Fruit fly (Drosophila melanogaster): ENCODE results near the gene Dnz1.

Dnz1 gene

DNA sequence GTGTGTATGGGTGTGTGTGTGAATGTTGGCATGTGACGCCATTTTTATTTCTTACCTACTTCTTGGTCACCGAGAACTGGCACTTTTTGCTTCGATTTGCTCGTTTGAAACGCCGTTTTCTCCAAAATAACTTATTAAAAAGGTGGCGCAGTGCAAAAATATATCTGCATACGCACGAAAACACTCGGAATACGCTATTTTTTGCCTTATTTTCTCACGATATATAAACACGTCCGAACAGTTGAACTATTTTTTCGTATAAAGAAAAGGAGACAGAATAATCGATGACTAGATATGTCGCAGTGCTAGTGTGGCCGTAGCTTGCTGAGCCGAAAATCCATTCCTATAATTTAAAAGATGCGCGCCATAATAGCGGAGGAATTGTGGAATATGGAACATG is 14.1 kb downstream of the Dnz1 start, which contains the start of gene CG6700:
CG6700 (minus strand) TSS at position 272 of the 400 bp plus-strand sequence.
- no peak for TF ChIP-seq psq (optimal IDR thresholded peaks at IDR 0.05)
- TF ChIP-seq Sin3A (optimal IDR thresholded peaks at IDR 0.05) = no peak
- TF ChIP-seq h (optimal IDR thresholded peaks at IDR 0.05) = no peak
- no peak for TF ChIP-seq ttk (optimal IDR thresholded peaks at IDR 0.05)
- no peak for TF ChIP-seq insv (optimal IDR thresholded peaks at IDR 0.05)
- no peak for TF ChIP-seq Myc (optimal IDR thresholded peaks at IDR 0.05)

DNA sequence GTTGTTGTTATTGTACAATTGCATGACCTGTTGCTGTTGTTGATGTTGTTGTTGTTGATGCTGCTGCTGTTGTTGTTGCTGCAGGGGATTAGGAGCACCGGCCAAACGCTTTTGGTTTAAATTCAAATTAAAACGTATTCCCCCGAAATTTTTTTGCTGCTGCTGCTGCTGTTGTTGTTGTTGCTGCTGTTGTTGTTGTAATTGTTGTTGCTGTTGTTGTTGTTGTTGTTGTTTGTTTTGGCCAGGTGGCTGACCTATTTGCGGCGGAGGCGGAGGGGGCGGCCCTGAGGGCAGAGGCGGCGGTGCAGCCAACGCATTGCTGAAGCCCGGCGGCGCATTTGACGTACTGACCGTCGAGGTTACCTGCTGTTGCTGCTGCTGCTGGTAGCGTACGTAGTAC is 14.8 kb downstream of the Dnz1 start:
- TF ChIP-seq insv (optimal IDR thresholded peaks at IDR 0.05) = no peak

DNA sequence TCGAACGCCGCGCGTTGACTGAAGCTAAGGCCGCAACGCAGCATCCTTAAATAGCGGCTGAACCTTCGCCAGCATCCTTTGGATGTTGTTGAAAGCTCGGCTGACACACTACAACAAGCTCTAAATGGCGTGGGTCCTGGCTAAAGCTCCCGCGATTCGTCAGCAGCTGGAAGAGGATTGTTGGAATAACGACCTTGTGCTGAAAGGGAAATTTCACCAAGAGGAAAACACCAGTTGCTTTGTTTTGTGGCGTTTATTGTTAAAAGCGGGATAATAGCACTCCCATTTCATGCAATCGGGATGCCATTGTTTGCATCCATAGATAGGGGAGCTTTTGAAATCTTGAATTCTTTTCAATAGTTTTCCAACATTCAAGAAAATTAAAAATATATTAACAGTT is 19.0 kb downstream of the Dnz1 start, which contains the start of gene Nos:
Nos (minus strand) TSS at position 21 of the 400 bp plus-strand sequence.
- TF ChIP-seq psq (optimal IDR thresholded peaks at IDR 0.05) (no peak), Sin3A (optimal IDR thresholded peaks at IDR 0.05) (no peak), h (optimal IDR thresholded peaks at IDR 0.05) (no peak), insv (optimal IDR thresholded peaks at IDR 0.05) (no peak), Myc (optimal IDR thresholded peaks at IDR 0.05) (no peak), ttk (optimal IDR thresholded peaks at IDR 0.05) (no peak)

DNA sequence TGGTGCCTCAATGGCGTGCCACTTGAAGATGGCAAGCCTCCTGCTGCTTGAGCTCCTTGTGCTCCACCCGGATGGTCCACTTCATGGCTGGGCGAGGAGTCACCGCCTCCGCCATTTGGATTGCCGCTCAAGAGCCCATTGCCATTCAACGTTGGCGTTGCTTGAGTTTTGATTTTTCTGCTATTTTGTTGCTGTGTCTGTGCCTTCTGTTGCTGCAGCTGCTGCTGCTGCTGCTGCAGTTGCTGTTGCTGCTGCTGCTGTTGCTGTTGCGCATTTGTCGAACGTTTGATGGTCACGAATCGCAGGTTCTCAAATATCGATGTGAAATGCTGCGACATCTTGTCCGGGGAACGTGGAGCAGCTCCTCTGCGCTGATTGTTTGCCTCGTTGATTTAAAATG is 24.9 kb downstream of the Dnz1 start:
- no peak for TF ChIP-seq insv (optimal IDR thresholded peaks at IDR 0.05)

DNA sequence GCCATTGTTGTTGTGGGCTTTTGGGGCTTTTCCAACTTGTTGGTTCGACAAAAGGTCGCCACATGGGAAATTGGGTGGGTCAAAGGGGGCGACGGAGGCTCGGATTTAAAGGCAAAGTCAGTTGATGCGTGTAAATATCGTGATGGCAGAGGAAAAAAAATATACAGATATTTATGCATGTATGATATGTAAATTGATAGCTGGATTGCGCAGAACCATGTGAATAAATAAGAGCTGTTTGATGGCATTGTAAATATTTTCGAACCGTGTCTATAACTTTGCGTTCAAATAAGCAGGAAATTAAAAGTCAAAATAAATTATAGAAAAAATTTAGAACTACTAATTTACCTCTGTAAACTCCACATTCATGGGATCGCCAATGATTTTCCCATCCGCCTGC is 33.8 kb downstream of the Dnz1 start:
- TF ChIP-seq h (optimal IDR thresholded peaks at IDR 0.05) = no peak
- no peak for TF ChIP-seq insv (optimal IDR thresholded peaks at IDR 0.05)
- TF ChIP-seq ttk (optimal IDR thresholded peaks at IDR 0.05) = no peak
- no peak for TF ChIP-seq Myc (optimal IDR thresholded peaks at IDR 0.05)
- no peak for TF ChIP-seq Sin3A (optimal IDR thresholded peaks at IDR 0.05)
- no peak for TF ChIP-seq psq (optimal IDR thresholded peaks at IDR 0.05)

DNA sequence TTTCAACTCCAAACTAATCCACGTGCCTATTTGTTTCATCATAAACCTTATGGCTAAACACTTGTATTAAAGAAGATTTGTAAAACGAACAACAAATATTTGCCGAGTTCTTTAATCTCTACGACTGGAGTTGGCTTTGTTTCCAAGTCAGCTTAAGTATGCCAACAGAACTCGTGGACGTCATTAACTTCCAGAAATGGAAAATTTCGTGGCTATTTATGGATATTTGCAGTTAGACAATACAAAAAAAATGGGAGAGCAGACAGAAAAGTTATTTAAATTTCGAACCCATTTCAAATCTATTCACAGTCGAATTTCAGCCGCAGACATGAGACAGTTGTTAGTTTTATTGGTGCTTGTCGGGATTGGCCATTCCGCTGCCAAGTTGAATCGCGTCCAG is 36.0 kb downstream of the Dnz1 start, which contains the start of gene CG17134:
CG17134 (plus strand) TSS at position 301 of the 400 bp plus-strand sequence.
- TF ChIP-seq ttk (optimal IDR thresholded peaks at IDR 0.05) (no peak), insv (optimal IDR thresholded peaks at IDR 0.05) (no peak), psq (optimal IDR thresholded peaks at IDR 0.05) (no peak), h (optimal IDR thresholded peaks at IDR 0.05) (no peak), Sin3A (optimal IDR thresholded peaks at IDR 0.05) (no peak), Myc (optimal IDR thresholded peaks at IDR 0.05) (no peak)

DNA sequence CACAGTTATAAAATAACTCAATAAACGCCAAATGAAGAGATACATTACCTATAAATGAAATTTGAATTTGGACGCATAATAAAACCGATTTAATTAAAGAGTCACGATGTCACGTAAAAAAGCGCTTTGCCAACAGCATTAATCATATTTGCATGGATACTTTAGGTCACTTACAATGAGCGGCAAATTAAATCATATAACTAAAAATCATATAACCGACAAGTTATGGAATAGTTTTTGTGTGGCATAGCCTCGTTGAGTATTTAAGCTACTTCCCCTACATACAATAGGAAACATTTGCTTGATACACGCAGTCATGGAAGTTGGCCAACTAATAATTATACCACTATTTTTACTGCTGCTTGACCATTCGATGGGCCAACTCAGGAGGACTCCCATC is 37.6 kb downstream of the Dnz1 start, which contains the start of gene CG6508:
CG6508 (plus strand) TSS at position 301 of the 400 bp plus-strand sequence.
- no peak for TF ChIP-seq psq (optimal IDR thresholded peaks at IDR 0.05)
- TF ChIP-seq h (optimal IDR thresholded peaks at IDR 0.05) = no peak
- TF ChIP-seq Myc (optimal IDR thresholded peaks at IDR 0.05) = no peak

Measured in Kc167 (cell line).